Worm (Caenorhabditis elegans) whole organism, L4/young adult: ENCODE results near the gene mfsd-13.2.

Experiments used
- W03F9.2 ChIP-seq: fragments of 150-350 bp; optimal IDR thresholded peaks from 2 replicates; lab custom pipeline; 2014; ENCODE audit warnings: missing biosample characterization, missing genetic modification characterization
- dao-5 ChIP-seq: sonication (generic microtip); optimal IDR thresholded peaks from 2 replicates; lab custom pipeline; 2016; ENCODE audit warnings: missing genotype, missing genetic modification characterization, moderate library complexity, missing compliant biosample characterization
- him-1 ChIP-seq: sonication (generic microtip); optimal IDR thresholded peaks from 2 replicates; lab custom pipeline; 2016; ENCODE audit warnings: missing genotype, missing genetic modification reagents, missing genetic modification characterization, missing compliant biosample characterization

DNA sequence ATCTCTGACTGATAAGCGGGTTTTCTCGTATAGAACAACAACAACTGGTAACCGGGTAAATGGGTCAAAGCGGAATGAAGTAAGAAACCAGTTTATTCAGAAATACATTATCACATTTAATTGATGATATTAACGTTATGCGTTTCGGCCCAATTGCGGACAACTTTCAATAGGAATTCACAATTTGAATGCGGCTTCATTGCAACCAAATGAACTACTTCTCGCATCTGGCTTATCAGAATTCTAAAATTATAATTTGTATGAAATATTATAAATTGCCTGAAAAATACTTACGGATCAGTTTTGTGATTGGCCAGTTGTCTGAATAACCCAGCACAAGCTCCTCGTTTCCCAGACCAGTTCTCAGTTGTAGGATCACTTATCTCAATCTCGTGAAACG is 3.1 kb upstream of the mfsd-13.2 start, which contains the start of gene col-36:
- no peak for TF ChIP-seq him-1 (tag; lab: Kevin White, UChicago)
- TF ChIP-seq dao-5 (tag; lab: Kevin White, UChicago): no peak
- no peak for TF ChIP-seq W03F9.2 (tag; lab: Kevin White, UChicago)
